Fruit fly (Drosophila melanogaster): ENCODE results near the gene CG4849.

CG4849 gene

DNA sequence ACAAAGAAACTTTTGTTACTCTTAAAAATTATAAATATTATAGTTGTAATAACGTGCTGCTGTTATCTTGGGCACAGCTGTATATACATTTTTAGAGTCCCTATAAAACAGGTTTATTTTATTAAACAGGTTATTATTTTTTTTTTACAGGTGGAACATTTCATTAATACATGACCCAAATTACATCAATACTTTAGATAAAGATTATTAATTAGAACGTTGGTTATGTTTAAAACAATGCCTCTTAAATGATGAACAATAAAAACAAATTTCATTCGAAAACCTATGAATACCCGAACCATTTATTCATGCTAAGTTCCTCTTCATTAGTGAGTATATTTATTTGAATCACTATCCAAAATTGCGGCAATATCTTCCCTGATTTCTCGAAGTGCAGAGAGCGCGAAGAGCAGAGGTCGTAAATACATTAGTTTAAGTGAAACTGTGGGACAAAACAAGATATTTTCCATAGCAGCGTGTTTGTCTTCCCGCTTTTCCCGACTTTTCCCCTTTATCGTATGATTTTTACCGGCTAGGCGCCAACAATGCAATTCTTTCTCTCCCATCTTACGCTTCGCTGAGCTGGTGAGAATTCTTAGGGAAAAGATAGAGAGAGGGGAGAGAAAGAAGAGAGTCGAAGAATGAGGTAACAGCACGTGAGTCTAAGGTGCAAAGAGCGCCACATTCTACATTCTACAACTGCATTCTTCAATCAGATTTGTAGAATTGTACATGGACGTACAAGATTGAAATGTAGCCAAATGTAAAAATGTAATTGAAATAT is 25.6 kb downstream of the CG4849 start (continued):
- peak; percentile 68 for TF ChIP-seq lmd (GFP tag; IDR thresholded peaks at IDR 0.05)
- no peak for TF ChIP-seq Dfd (GFP tag; optimal IDR thresholded peaks at IDR 0.05)
- no peak for TF ChIP-seq fru (optimal IDR thresholded peaks at IDR 0.05)
- TF ChIP-seq CG2875 (GFP tag; optimal IDR thresholded peaks at IDR 0.05) = no peak
- peak; percentile 37; the same call in 1 of the 3 replicates for TF ChIP-seq ase (GFP tag; IDR thresholded peaks at IDR 0.05)
- TF ChIP-seq hbn (GFP tag; IDR thresholded peaks at IDR 0.05; ENCODE audit: partially characterized antibody) = no peak
- TF ChIP-seq abd-A (tag; optimal IDR thresholded peaks at IDR 0.05) = no peak
- TF ChIP-seq Ets97D (GFP tag; optimal IDR thresholded peaks at IDR 0.05) = no peak
- TF ChIP-seq CG4820 (GFP tag; optimal IDR thresholded peaks at IDR 0.05) = peak; percentile 11
- TF ChIP-seq wdn (GFP tag; IDR thresholded peaks at IDR 0.05) = peak; percentile 46; the same call in 1 of the 2 replicates
- TF ChIP-seq CG6791 (GFP tag; IDR thresholded peaks at IDR 0.05; ENCODE audit: partially characterized antibody) = no peak
- TF ChIP-seq Usf (GFP tag; optimal IDR thresholded peaks at IDR 0.05) = peak; percentile 13
- no peak for TF ChIP-seq CG18476 (GFP tag; optimal IDR thresholded peaks at IDR 0.05)
- TF ChIP-seq usp (GFP tag; optimal IDR thresholded peaks at IDR 0.05) = no peak
- TF ChIP-seq Fer3 (tag; optimal IDR thresholded peaks at IDR 0.05) = no peak
- TF ChIP-seq Rfx (GFP tag; IDR thresholded peaks at IDR 0.05) = peak; percentile 60
- peak; percentile 41; the same call in 1 of the 2 replicates for TF ChIP-seq CG11247 (GFP tag; IDR thresholded peaks at IDR 0.05)
- TF ChIP-seq CG1602 (GFP tag; optimal IDR thresholded peaks at IDR 0.05) = peak; percentile 58
- peak; percentile 48 for TF ChIP-seq Sox100B (GFP tag; optimal IDR thresholded peaks at IDR 0.05)
- peak; percentile 23 for TF ChIP-seq CG3163 (GFP tag; optimal IDR thresholded peaks at IDR 0.05)
- TF ChIP-seq kah (GFP tag; optimal IDR thresholded peaks at IDR 0.05) = no peak
- TF ChIP-seq Bteb2 (GFP tag; optimal IDR thresholded peaks at IDR 0.05) = no peak
- no peak for TF ChIP-seq unc-4 (GFP tag; IDR thresholded peaks at IDR 0.05; ENCODE audit: partially characterized antibody)
- no peak for TF ChIP-seq Blimp-1 (GFP tag; optimal IDR thresholded peaks at IDR 0.05)
- TF ChIP-seq Bgb (GFP tag; IDR thresholded peaks at IDR 0.05; ENCODE audit: partially characterized antibody) = peak; percentile 34; the same call in 1 of the 2 replicates
- TF ChIP-seq CG12769 (tag; optimal IDR thresholded peaks at IDR 0.05) = peak; percentile 98
- TF ChIP-seq z (GFP tag; IDR thresholded peaks at IDR 0.05) = no peak
- TF ChIP-seq CG13287 (GFP tag; IDR thresholded peaks at IDR 0.05; ENCODE audit: partially characterized antibody) = no peak
- no peak for TF ChIP-seq NC2β (GFP tag; optimal IDR thresholded peaks at IDR 0.05)
- TF ChIP-seq TFAM (GFP tag; optimal IDR thresholded peaks at IDR 0.05) = no peak
- TF ChIP-seq Dip3 (GFP tag; optimal IDR thresholded peaks at IDR 0.05) = peak; percentile 20
- no peak; the same call in 1 of the 2 replicates for TF ChIP-seq CG17612 (GFP tag; IDR thresholded peaks at IDR 0.05)
- TF ChIP-seq CG11093 (GFP tag; IDR thresholded peaks at IDR 0.05) = 0 out of 3 replicates have a peak, but pooled peaks have one; percentile 12
- peak; percentile 39; the same call in 2 of the 3 replicates for TF ChIP-seq B-H1 (GFP tag; IDR thresholded peaks at IDR 0.05)
- peak; percentile 37 for TF ChIP-seq CG7839 (tag; optimal IDR thresholded peaks at IDR 0.05)
- no peak for TF ChIP-seq CG3995 (GFP tag; optimal IDR thresholded peaks at IDR 0.05)
- TF ChIP-seq Fer1 (GFP tag; optimal IDR thresholded peaks at IDR 0.05) = no peak
- no peak for TF ChIP-seq ftz-f1 (GFP tag; optimal IDR thresholded peaks at IDR 0.05)
- peak; percentile 25 for TF ChIP-seq CG1233 (GFP tag; optimal IDR thresholded peaks at IDR 0.05)
- TF ChIP-seq CG31224 (GFP tag; IDR thresholded peaks at IDR 0.05) = peak; percentile 20; the same call in 1 of the 2 replicates
- no peak for TF ChIP-seq HLHmδ (GFP tag; optimal IDR thresholded peaks at IDR 0.05)
- no peak for TF ChIP-seq toy (GFP tag; IDR thresholded peaks at IDR 0.05)
- no peak for TF ChIP-seq CG15073 (GFP tag; optimal IDR thresholded peaks at IDR 0.05)
- no peak for TF ChIP-seq Med (GFP tag)
- no peak for TF ChIP-seq YL-1 (GFP tag; optimal IDR thresholded peaks at IDR 0.05)
- no peak for TF ChIP-seq prd (optimal IDR thresholded peaks at IDR 0.05)
- TF ChIP-seq prd (GFP tag; IDR thresholded peaks at IDR 0.05) = peak; percentile 53; the same call in 2 of the 3 replicates
- peak; percentile 13 for TF ChIP-seq CG9817 (tag; optimal IDR thresholded peaks at IDR 0.05)
- TF ChIP-seq CG1647 (GFP tag; optimal IDR thresholded peaks at IDR 0.05) = no peak
- TF ChIP-seq jing (GFP tag; optimal IDR thresholded peaks at IDR 0.05) = peak; percentile 31
